Fruit fly (Drosophila melanogaster) whole organism, embryonic: Measurements from ENCODE around the gene CG15406.

Source experiments
- CG6175 ChIP-seq: fragments of 200-800 bp; sonication (Bioruptor generic); IDR thresholded peaks from 3 replicates; pipeline ENCODE4 v1.3.6; 2022; ENCODE audit warnings: missing biosample characterization, missing genetic modification characterization
- CG7786 ChIP-seq: fragments of 200-800 bp; sonication (Bioruptor generic); optimal IDR thresholded peaks from 2 replicates; lab custom pipeline; 2016; ENCODE audit warnings: missing biosample characterization, missing genetic modification characterization
- D19B ChIP-seq: fragments of 200-800 bp; sonication (Bioruptor generic); optimal IDR thresholded peaks from 2 replicates; lab custom pipeline; 2017; ENCODE audit warnings: missing biosample characterization, mild to moderate bottlenecking, missing genetic modification characterization
- bbx ChIP-seq: fragments of 200-800 bp; sonication (Bioruptor generic); IDR thresholded peaks from 2 replicates; pipeline ENCODE4 v1.3.6; 2022; ENCODE audit warnings: missing biosample characterization, missing genetic modification characterization; ENCODE audit not compliant: partially characterized antibody
- ems ChIP-seq: fragments of 200-800 bp; sonication (Bioruptor generic); optimal IDR thresholded peaks from 3 replicates; lab custom pipeline; 2016; ENCODE audit warnings: missing biosample characterization, missing genetic modification characterization
- kay ChIP-seq: fragments of 200-800 bp; sonication (Bioruptor generic); optimal IDR thresholded peaks from 2 replicates; lab custom pipeline; 2016; ENCODE audit warnings: missing biosample characterization, missing genetic modification characterization
- pan ChIP-seq, 4 experiments: fragments of >200 bp in 3 of 4; fragments of 200-800 bp in 1 of 4; sonication (Bioruptor generic) in 1 of 4; optimal IDR thresholded peaks in 3 of 4; IDR thresholded peaks in 1 of 4; 2 replicates each; pipeline versions ENCODE4 v1.3.6 to Lab custom; 2017 to 2022; ENCODE audit warnings: missing biosample characterization in 2 of 4, missing genetic modification characterization in 2 of 4, mixed read lengths in 1 of 4

DNA sequence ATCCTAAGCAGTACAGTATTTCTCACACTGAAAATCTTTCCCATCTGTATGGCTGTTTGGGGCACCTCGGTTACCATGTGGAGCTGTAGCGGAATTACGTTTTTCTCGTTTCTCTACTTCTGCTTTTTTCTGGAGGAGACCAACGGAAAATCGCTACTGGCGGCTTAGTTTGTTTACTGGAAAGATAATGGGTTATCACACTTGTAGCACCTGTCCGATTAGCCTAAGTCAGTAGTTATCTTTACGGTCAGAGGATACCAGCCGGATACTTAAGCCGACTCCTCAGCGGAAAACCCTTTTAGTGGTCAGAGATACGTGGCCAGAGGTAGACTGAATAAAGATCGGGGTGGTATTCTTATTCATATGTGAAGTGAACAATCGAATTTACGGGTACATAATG is 23.5 kb downstream of the CG15406 start, which contains the start of gene CG15408:
- TF ChIP-seq CG6175 (GFP tag; lab: Robert Waterston, UW), result no peak
- TF ChIP-seq CG7786, result no peak
- TF ChIP-seq pan (optimal IDR thresholded peaks at IDR 0.05; lab: Kevin White, UChicago), result no peak
- TF ChIP-seq pan (GFP tag; optimal IDR thresholded peaks at IDR 0.05 in 1 of 2, IDR thresholded peaks at IDR 0.05 in 1 of 2), result no peak
- no peak for TF ChIP-seq D19B (GFP tag; lab: Kevin White, UChicago)
- TF ChIP-seq ems (GFP tag; lab: Kevin White, UChicago), result no peak
- TF ChIP-seq bbx (GFP tag; lab: Robert Waterston, UW), result no peak
- TF ChIP-seq kay (GFP tag; lab: Kevin White, UChicago), result no peak
